Fruit fly (Drosophila melanogaster): ENCODE results near the gene Rpt4R.

dm6 chr3L:11984606-11985005, 42.9 kb downstream of the Rpt4R start, which contains the start of gene CG6938:
- TF ChIP-seq pan (optimal IDR thresholded peaks at IDR 0.05), result no peak
- TF ChIP-seq EcR (GFP tag; optimal IDR thresholded peaks at IDR 0.05), result no peak
- no peak for TF ChIP-seq psq (optimal IDR thresholded peaks at IDR 0.05)
- no peak for TF ChIP-seq usp (GFP tag; optimal IDR thresholded peaks at IDR 0.05)
